Worm (Caenorhabditis elegans) whole organism, L1 larva: ENCODE measurements around the gene C50E3.12.
A peak's percentile ranks its signal among the peaks of the same experiment; 100 is the strongest.

Experiments
- C16A3.4 ChIP-seq: fragments of 150-350 bp; optimal IDR thresholded peaks from 2 replicates; lab custom pipeline; 2014; ENCODE audit warnings: missing biosample characterization, missing genetic modification characterization
- C34B4.2 ChIP-seq: sonication (generic microtip); optimal IDR thresholded peaks from 2 replicates; lab custom pipeline; 2017; ENCODE audit warnings: mild to moderate bottlenecking, missing genetic modification characterization, missing compliant biosample characterization
- aha-1 ChIP-seq: fragments of 150-350 bp; optimal IDR thresholded peaks from 2 replicates; lab custom pipeline; 2014; ENCODE audit warnings: missing biosample characterization, missing genetic modification characterization
- ama-1 ChIP-seq: fragments of 150-350 bp; optimal IDR thresholded peaks from 2 replicates; lab custom pipeline; 2014
- ces-1 ChIP-seq: fragments of 150-350 bp; optimal IDR thresholded peaks from 2 replicates; lab custom pipeline; 2014; ENCODE audit warnings: missing biosample characterization, missing genetic modification reagents, missing genetic modification characterization
- fkh-10 ChIP-seq: sonication (generic microtip); optimal IDR thresholded peaks from 2 replicates; lab custom pipeline; 2017; ENCODE audit warnings: missing biosample characterization, missing genetic modification reagents, missing genetic modification characterization
- irx-1 ChIP-seq: sonication (generic microtip); optimal IDR thresholded peaks from 2 replicates; lab custom pipeline; 2016; ENCODE audit warnings: missing genetic modification characterization, missing compliant biosample characterization
- nhr-237 ChIP-seq: fragments of 150-350 bp; optimal IDR thresholded peaks from 2 replicates; lab custom pipeline; 2014; ENCODE audit warnings: missing biosample characterization, missing genetic modification characterization
- unc-130 ChIP-seq: fragments of 150-350 bp; optimal IDR thresholded peaks from 2 replicates; lab custom pipeline; 2017; ENCODE audit warnings: missing biosample characterization, missing genetic modification characterization, inconsistent platforms
- zip-4 ChIP-seq: fragments of 200-800 bp; sonication (Bioruptor generic); optimal IDR thresholded peaks from 2 replicates; lab custom pipeline; 2018; ENCODE audit warnings: mild to moderate bottlenecking, missing genetic modification characterization, moderate library complexity, missing compliant biosample characterization

- TF ChIP-seq ama-1 (no peak), C34B4.2 (tag; lab: Kevin White, UChicago) (no peak), unc-130 (tag; lab: Kevin White, UChicago) (no peak), ces-1 (GFP tag; lab: Kevin White, UChicago) (no peak), fkh-10 (GFP tag; lab: Kevin White, UChicago) (peak; percentile 49), nhr-237 (tag; lab: Kevin White, UChicago) (no peak), irx-1 (tag; lab: Kevin White, UChicago) (no peak), C16A3.4 (tag; lab: Kevin White, UChicago) (no peak), aha-1 (tag; lab: Kevin White, UChicago) (no peak), zip-4 (GFP tag; lab: Kevin White, UChicago) (no peak)
Measured at ce11 chrV:7590454-7590853, 31.4 kb downstream of the C50E3.12 start, which contains the start of gene C50E3.6.
